Fruit fly (Drosophila melanogaster) whole organism, prepupa: ENCODE results near the gene Sgs3.
A peak's percentile ranks its signal among the peaks of the same experiment; 100 is the strongest.

Experiments used
- Blimp-1 ChIP-seq: fragments of 200-800 bp; sonication (Bioruptor generic); optimal IDR thresholded peaks from 3 replicates; lab custom pipeline; 2017; ENCODE audit warnings: missing biosample characterization, missing genetic modification characterization, mild to moderate bottlenecking, moderate library complexity, missing genetic modification reagents
- CG10631 ChIP-seq: fragments of 200-800 bp; sonication (Bioruptor generic); optimal IDR thresholded peaks from 2 replicates; lab custom pipeline; 2016; ENCODE audit warnings: missing biosample characterization, missing genetic modification characterization
- CG10669 ChIP-seq: fragments of 200-800 bp; sonication (Bioruptor generic); optimal IDR thresholded peaks from 3 replicates; lab custom pipeline; 2018; ENCODE audit warnings: missing biosample characterization, mild to moderate bottlenecking, missing genetic modification characterization, moderate library complexity
- CG11762 ChIP-seq: fragments of 200-800 bp; sonication (Bioruptor generic); optimal IDR thresholded peaks from 3 replicates; lab custom pipeline; 2016; ENCODE audit warnings: missing biosample characterization, missing genetic modification characterization; ENCODE audit not compliant: insufficient read depth
- CG11902 ChIP-seq: fragments of 200-800 bp; sonication (Bioruptor generic); optimal IDR thresholded peaks from 3 replicates; lab custom pipeline; 2016; ENCODE audit warnings: missing biosample characterization, missing genetic modification characterization
- CG15336 ChIP-seq: fragments of 200-800 bp; sonication (Bioruptor generic); IDR thresholded peaks from 2 replicates; pipeline ENCODE4 v1.3.6; 2022; ENCODE audit warnings: missing biosample characterization, missing genetic modification characterization
- CG1621 ChIP-seq: fragments of 200-800 bp; sonication (Bioruptor generic); optimal IDR thresholded peaks from 3 replicates; lab custom pipeline; 2018; ENCODE audit warnings: missing biosample characterization, mild to moderate bottlenecking, missing genetic modification characterization
- CG16779 ChIP-seq: fragments of 200-800 bp; sonication (Bioruptor generic); optimal IDR thresholded peaks from 3 replicates; lab custom pipeline; 2017; ENCODE audit warnings: missing biosample characterization, mild to moderate bottlenecking, missing genetic modification characterization
- CG3032 ChIP-seq: fragments of 200-800 bp; optimal IDR thresholded peaks from 2 replicates; lab custom pipeline; 2019; ENCODE audit warnings: missing biosample characterization, mild to moderate bottlenecking, missing genetic modification characterization, moderate library complexity
- CG31627 ChIP-seq: fragments of 200-800 bp; sonication (Bioruptor generic); optimal IDR thresholded peaks from 3 replicates; lab custom pipeline; 2016; ENCODE audit warnings: missing biosample characterization, missing genetic modification characterization
- CG32006 ChIP-seq: fragments of 200-800 bp; sonication (Bioruptor generic); optimal IDR thresholded peaks from 3 replicates; lab custom pipeline; 2017; ENCODE audit warnings: missing biosample characterization, mild to moderate bottlenecking, missing genetic modification characterization
- CG34406 ChIP-seq: fragments of 200-800 bp; sonication (Bioruptor generic); optimal IDR thresholded peaks from 3 replicates; lab custom pipeline; 2016; ENCODE audit warnings: missing biosample characterization, missing genetic modification characterization
- CG3919 ChIP-seq: fragments of 200-800 bp; sonication (Bioruptor generic); optimal IDR thresholded peaks from 3 replicates; lab custom pipeline; 2016; ENCODE audit warnings: missing biosample characterization, missing genetic modification characterization
- CG6163 ChIP-seq: fragments of 200-800 bp; sonication (Bioruptor generic); IDR thresholded peaks from 3 replicates; pipeline ENCODE4 v1.3.6; 2022; ENCODE audit warnings: missing biosample characterization, missing genetic modification characterization
- CG6276 ChIP-seq: fragments of 200-800 bp; sonication (Bioruptor generic); optimal IDR thresholded peaks from 2 replicates; lab custom pipeline; 2017; ENCODE audit warnings: missing biosample characterization, mild to moderate bottlenecking, missing genetic modification characterization
- CG6792 ChIP-seq: fragments of 200-800 bp; sonication (Bioruptor generic); optimal IDR thresholded peaks from 3 replicates; lab custom pipeline; 2016; ENCODE audit warnings: missing biosample characterization, missing genetic modification characterization
- CG6808 ChIP-seq: fragments of 200-800 bp; sonication (Bioruptor generic); optimal IDR thresholded peaks from 3 replicates; lab custom pipeline; 2017; ENCODE audit warnings: missing biosample characterization, missing genetic modification characterization, mild to moderate bottlenecking, moderate library complexity, missing genetic modification reagents
- CG6854 ChIP-seq: fragments of 200-800 bp; sonication (Bioruptor generic); optimal IDR thresholded peaks from 2 replicates; lab custom pipeline; 2017; ENCODE audit warnings: missing biosample characterization, mild to moderate bottlenecking, missing genetic modification characterization
- CG7368 ChIP-seq: fragments of 200-800 bp; sonication (Bioruptor generic); optimal IDR thresholded peaks from 3 replicates; lab custom pipeline; 2016; ENCODE audit warnings: missing biosample characterization, missing genetic modification characterization
- CG8319 ChIP-seq: fragments of 200-800 bp; sonication (Bioruptor generic); optimal IDR thresholded peaks from 3 replicates; lab custom pipeline; 2016; ENCODE audit warnings: missing biosample characterization, missing genetic modification characterization
- CG8632 ChIP-seq: fragments of 200-800 bp; sonication (Bioruptor generic); optimal IDR thresholded peaks from 3 replicates; lab custom pipeline; 2016; ENCODE audit warnings: missing biosample characterization, missing genetic modification characterization
- CG9139 ChIP-seq: fragments of 200-800 bp; sonication (Bioruptor generic); optimal IDR thresholded peaks from 3 replicates; lab custom pipeline; 2017; ENCODE audit warnings: missing biosample characterization, mild to moderate bottlenecking, missing genetic modification characterization
- Eip78C ChIP-seq: fragments of 200-800 bp; sonication (Bioruptor generic); peaks from one replicate; lab custom pipeline; 2016; ENCODE audit warnings: missing biosample characterization, missing genetic modification characterization
- Eip93F ChIP-seq: fragments of 200-800 bp; sonication (Bioruptor generic); optimal IDR thresholded peaks from 2 replicates; lab custom pipeline; 2016; ENCODE audit warnings: missing biosample characterization, mild to moderate bottlenecking, missing genetic modification characterization
- Gug ChIP-seq: fragments of 200-800 bp; sonication (Bioruptor generic); IDR thresholded peaks from 2 replicates; pipeline ENCODE4 v1.3.6; 2022; ENCODE audit warnings: missing biosample characterization, missing genetic modification characterization
- Hr38 ChIP-seq: sonication (Bioruptor generic); optimal IDR thresholded peaks from 2 replicates; lab custom pipeline; 2016; ENCODE audit warnings: missing biosample characterization, missing genetic modification characterization
- Hr39 ChIP-seq: fragments of 200-800 bp; sonication (Bioruptor generic); optimal IDR thresholded peaks from 2 replicates; lab custom pipeline; 2016; ENCODE audit warnings: missing biosample characterization, missing genetic modification characterization
- Lpt ChIP-seq: fragments of 200-800 bp; sonication (Bioruptor generic); optimal IDR thresholded peaks from 3 replicates; lab custom pipeline; 2016; ENCODE audit warnings: missing biosample characterization, missing genetic modification characterization
- OdsH ChIP-seq: fragments of 200-800 bp; sonication (Bioruptor generic); optimal IDR thresholded peaks from 3 replicates; lab custom pipeline; 2016; ENCODE audit warnings: missing biosample characterization, missing genetic modification characterization
- Smox ChIP-seq: fragments of 200-800 bp; sonication (Bioruptor generic); optimal IDR thresholded peaks from 3 replicates; lab custom pipeline; 2016; ENCODE audit warnings: missing biosample characterization, missing genetic modification characterization
- Sox14 ChIP-seq: fragments of 200-800 bp; sonication (Bioruptor generic); optimal IDR thresholded peaks from 3 replicates; lab custom pipeline; 2016; ENCODE audit warnings: missing biosample characterization, missing genetic modification characterization
- achi ChIP-seq: fragments of 200-800 bp; sonication (Bioruptor generic); optimal IDR thresholded peaks from 3 replicates; lab custom pipeline; 2016; ENCODE audit warnings: missing biosample characterization, missing genetic modification characterization
- dac ChIP-seq: fragments of 200-800 bp; sonication (Bioruptor generic); optimal IDR thresholded peaks from 2 replicates; lab custom pipeline; 2017; ENCODE audit warnings: missing biosample characterization, mild to moderate bottlenecking, missing genetic modification characterization
- eg ChIP-seq: fragments of 200-800 bp; sonication (Bioruptor generic); IDR thresholded peaks from 3 replicates; pipeline ENCODE4 v1.3.6; 2022; ENCODE audit warnings: missing biosample characterization, missing genetic modification characterization
- fd85E ChIP-seq: fragments of 200-800 bp; sonication (Bioruptor generic); optimal IDR thresholded peaks from 3 replicates; lab custom pipeline; 2016; ENCODE audit warnings: missing biosample characterization, missing genetic modification characterization
- fkh ChIP-seq: fragments of 200-800 bp; sonication (Bioruptor generic); optimal IDR thresholded peaks from 3 replicates; lab custom pipeline; 2017; ENCODE audit warnings: missing biosample characterization, mild to moderate bottlenecking, missing genetic modification characterization, moderate library complexity
- net ChIP-seq: fragments of 200-800 bp; sonication (Bioruptor generic); optimal IDR thresholded peaks from 3 replicates; lab custom pipeline; 2016; ENCODE audit warnings: missing biosample characterization, missing genetic modification characterization
- spab ChIP-seq: fragments of 200-800 bp; sonication (Bioruptor generic); optimal IDR thresholded peaks from 2 replicates; lab custom pipeline; 2017; ENCODE audit warnings: missing biosample characterization, mild to moderate bottlenecking, missing genetic modification characterization, missing genetic modification reagents
- ss ChIP-seq, 2 experiments: fragments of 200-800 bp; sonication (Bioruptor generic); optimal IDR thresholded peaks; 2 replicates in 1 of 2; 3 replicates in 1 of 2; lab custom pipeline; 2017 to 2018; ENCODE audit warnings: mild to moderate bottlenecking in 2 of 2, missing biosample characterization in 2 of 2, missing genetic modification characterization in 2 of 2, moderate library complexity in 1 of 2
- svp ChIP-seq: fragments of 200-800 bp; sonication (Bioruptor generic); peaks from one replicate; lab custom pipeline; 2016; ENCODE audit warnings: missing biosample characterization, missing genetic modification characterization
- topi ChIP-seq: fragments of 200-800 bp; sonication (Bioruptor generic); optimal IDR thresholded peaks from 3 replicates; lab custom pipeline; 2016; ENCODE audit warnings: missing biosample characterization, missing genetic modification characterization
- vri ChIP-seq: fragments of 200-800 bp; sonication (Bioruptor generic); optimal IDR thresholded peaks from 3 replicates; lab custom pipeline; 2016; ENCODE audit warnings: missing biosample characterization, mild to moderate bottlenecking, missing genetic modification characterization

Gene Sgs3

dm6 chr3L:11487327-11487973 is 24.6 kb upstream of the Sgs3 start, which contains the start of gene chrb (continued):
- TF ChIP-seq CG6808 (GFP tag; lab: Kevin White, UChicago) (peak; percentile 56), CG34406 (GFP tag; lab: Kevin White, UChicago) (peak; percentile 30), Gug (GFP tag; lab: Robert Waterston, UW) (no peak), Blimp-1 (GFP tag; lab: Kevin White, UChicago) (peak; percentile 0), CG10631 (GFP tag; lab: Kevin White, UChicago) (no peak), Sox14 (no peak), CG6854 (peak; percentile 85), achi (peak; percentile 26), CG8319 (no peak), Hr38 (GFP tag; lab: Kevin White, UChicago) (no peak), Smox (no peak), Lpt (GFP tag; lab: Kevin White, UChicago) (peak; percentile 58), CG3032 (tag; lab: Kevin White, UChicago) (peak; percentile 30), CG3919 (GFP tag; lab: Kevin White, UChicago) (peak; percentile 47), CG11902 (GFP tag; lab: Kevin White, UChicago) (no peak), net (peak; percentile 73), CG6792 (GFP tag; lab: Kevin White, UChicago) (peak; percentile 23), fd85E (GFP tag; lab: Kevin White, UChicago) (peak; percentile 73), dac (GFP tag; lab: Kevin White, UChicago) (no peak)

DNA sequence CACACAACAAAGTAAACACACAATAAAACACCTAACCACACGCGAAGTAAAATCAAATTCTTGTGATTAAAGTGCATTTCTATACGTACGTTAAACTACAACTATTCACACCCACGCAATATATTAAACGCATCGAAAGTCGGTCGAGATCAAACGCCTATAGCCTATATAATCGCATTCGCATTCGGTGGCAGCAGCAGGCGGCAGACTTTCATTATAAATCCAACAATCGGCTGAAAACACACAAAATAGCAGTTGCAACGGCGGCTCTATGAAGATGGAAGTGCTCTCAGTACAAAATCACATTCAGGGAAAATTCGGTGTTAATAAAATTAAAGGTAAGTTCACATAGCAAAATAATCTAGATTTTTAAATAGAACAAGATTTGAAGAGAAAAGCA is 23.8 kb upstream of the Sgs3 start:
- TF ChIP-seq Eip78C: peak; percentile 10
- no peak for TF ChIP-seq achi
- no peak for TF ChIP-seq CG10669

DNA sequence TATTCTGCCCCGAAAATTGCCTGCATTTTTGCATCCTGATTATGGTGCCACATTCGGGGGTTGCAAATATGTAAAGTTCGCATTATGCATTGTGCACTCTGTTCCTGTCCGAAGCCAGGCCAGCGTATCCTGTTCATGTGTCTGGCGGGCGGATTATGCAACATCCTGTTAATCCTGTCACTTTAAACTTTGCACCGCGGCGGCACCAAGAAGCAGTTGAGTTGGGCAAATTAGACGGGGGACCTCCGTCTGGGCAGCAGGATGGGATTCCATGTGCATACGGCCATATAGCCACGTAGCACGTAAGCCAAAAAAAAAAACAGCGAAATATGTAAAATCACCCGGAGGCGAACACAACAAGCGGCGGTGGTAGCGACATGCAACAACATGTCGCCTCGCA is 22.5 kb upstream of the Sgs3 start:
- TF ChIP-seq Blimp-1 (GFP tag; lab: Kevin White, UChicago): no peak
- no peak for TF ChIP-seq svp (GFP tag; lab: Kevin White, UChicago)
- no peak for TF ChIP-seq CG8632 (GFP tag; lab: Kevin White, UChicago)
- TF ChIP-seq Hr39 (GFP tag; lab: Kevin White, UChicago): no peak
- no peak for TF ChIP-seq CG15336 (GFP tag; lab: Robert Waterston, UW)
- no peak for TF ChIP-seq CG3919 (GFP tag; lab: Kevin White, UChicago)
- 0 out of 3 replicates have a peak, but pooled peaks have one; percentile 21 for TF ChIP-seq eg (GFP tag; lab: Robert Waterston, UW)
- TF ChIP-seq CG31627: no peak
- no peak for TF ChIP-seq Gug (GFP tag; lab: Robert Waterston, UW)
- no peak for TF ChIP-seq CG7368
- 0 out of 3 replicates have a peak, but pooled peaks have one; percentile 19 for TF ChIP-seq CG6163 (GFP tag; lab: Robert Waterston, UW)

dm6 chr3L:11490539-11490938 is 21.5 kb upstream of the Sgs3 start:
- no peak for TF ChIP-seq eg (GFP tag; lab: Robert Waterston, UW)
- peak; percentile 3 for TF ChIP-seq vri

- TF ChIP-seq CG1621 (tag; lab: Kevin White, UChicago): no peak
- peak; percentile 43 to 49 for TF ChIP-seq ss (GFP tag; optimal IDR thresholded peaks at IDR 0.05; lab: Kevin White, UChicago)
- TF ChIP-seq CG10631 (GFP tag; lab: Kevin White, UChicago): peak; percentile 57
- peak; percentile 70 for TF ChIP-seq OdsH (GFP tag; lab: Kevin White, UChicago)
- peak; percentile 61 for TF ChIP-seq CG3032 (tag; lab: Kevin White, UChicago)
- peak; percentile 86 for TF ChIP-seq topi
- TF ChIP-seq Gug (GFP tag; lab: Robert Waterston, UW): peak; percentile 48
- TF ChIP-seq CG9139 (GFP tag; lab: Kevin White, UChicago): no peak
- no peak for TF ChIP-seq CG16779
- peak; percentile 46 for TF ChIP-seq CG6276 (GFP tag; lab: Kevin White, UChicago)
- TF ChIP-seq fkh: peak; percentile 2
- peak; percentile 64 for TF ChIP-seq CG32006 (GFP tag; lab: Kevin White, UChicago)
- no peak for TF ChIP-seq Lpt (GFP tag; lab: Kevin White, UChicago)
- TF ChIP-seq vri: peak; percentile 65
- TF ChIP-seq CG11762: peak; percentile 27
- peak; percentile 65 for TF ChIP-seq CG10669
- TF ChIP-seq CG6163 (GFP tag; lab: Robert Waterston, UW): peak; percentile 72
- TF ChIP-seq CG6854: peak; percentile 53
- no peak for TF ChIP-seq Eip93F
- peak; percentile 68; the same call in 2 of the 3 replicates for TF ChIP-seq eg (GFP tag; lab: Robert Waterston, UW)
- TF ChIP-seq spab (GFP tag; lab: Kevin White, UChicago): peak; percentile 10
Measured at dm6 chr3L:11491222-11491873, 20.7 kb upstream of the Sgs3 start.
